Worm (Caenorhabditis elegans) whole organism, L4 larva: Measurements from ENCODE around the gene efn-4.

Experiments
- D1046.2 ChIP-seq: fragments of 200-800 bp; sonication (Bioruptor generic); IDR thresholded peaks from 2 replicates; pipeline ENCODE4 v1.3.6; 2022; ENCODE audit warnings: missing genetic modification characterization, missing compliant biosample characterization
- F10B5.3 ChIP-seq: sonication (generic microtip); optimal IDR thresholded peaks from 2 replicates; lab custom pipeline; 2016; ENCODE audit warnings: mild to moderate bottlenecking, missing genetic modification characterization, missing compliant biosample characterization
- F26F4.8 ChIP-seq: fragments of 200-800 bp; sonication (Bioruptor generic); conservative IDR thresholded peaks from 2 replicates; pipeline ENCODE4 v1.3.6; 2022; ENCODE audit warnings: missing genetic modification characterization, missing compliant biosample characterization
- Y48G9A.11 ChIP-seq: fragments of 200-800 bp; sonication (Bioruptor generic); IDR thresholded peaks from 2 replicates; pipeline ENCODE4 v1.3.6; 2022; ENCODE audit warnings: missing genetic modification reagents, missing genetic modification characterization, missing compliant biosample characterization
- Y75B8A.6 ChIP-seq: fragments of 200-800 bp; sonication (Bioruptor generic); IDR thresholded peaks from 2 replicates; pipeline ENCODE4 v1.3.6; 2022; ENCODE audit warnings: missing genetic modification reagents, missing genetic modification characterization, missing compliant biosample characterization
- ZK546.5 ChIP-seq, 2 experiments: sonication (generic microtip); optimal IDR thresholded peaks; 2 replicates each; lab custom pipeline; 2017; ENCODE audit warnings: missing biosample characterization in 2 of 2, missing genetic modification characterization in 2 of 2
- ceh-28 ChIP-seq: fragments of 150-350 bp; optimal IDR thresholded peaks from 2 replicates; lab custom pipeline; 2014; ENCODE audit warnings: missing biosample characterization, missing genetic modification reagents, missing genetic modification characterization
- cey-2 ChIP-seq: sonication (generic microtip); optimal IDR thresholded peaks from 3 replicates; lab custom pipeline; 2017; ENCODE audit warnings: missing genetic modification characterization, mild to moderate bottlenecking, missing compliant biosample characterization, antibody characterized with exemption, borderline replicate concordance; ENCODE audit not compliant: insufficient read depth
- daf-19 ChIP-seq: fragments of 200-800 bp; sonication (Bioruptor generic); conservative IDR thresholded peaks from 2 replicates; pipeline ENCODE4 v1.3.6; 2022; ENCODE audit warnings: missing genetic modification characterization, missing compliant biosample characterization
- fkh-10 ChIP-seq: fragments of 150-350 bp; optimal IDR thresholded peaks from 2 replicates; lab custom pipeline; 2014; ENCODE audit warnings: missing biosample characterization, missing genetic modification reagents, missing genetic modification characterization
- hlh-11 ChIP-seq: fragments of 200-800 bp; sonication (Bioruptor generic); optimal IDR thresholded peaks from 2 replicates; lab custom pipeline; 2018; ENCODE audit warnings: mild to moderate bottlenecking, missing genetic modification characterization, missing compliant biosample characterization
- hlh-30 ChIP-seq: sonication (generic microtip); optimal IDR thresholded peaks from 2 replicates; lab custom pipeline; 2017; ENCODE audit warnings: antibody characterized with exemption, mild to moderate bottlenecking, missing genetic modification characterization, missing compliant biosample characterization; ENCODE audit not compliant: insufficient read depth
- lin-15B ChIP-seq: fragments of 150-350 bp; sonication (generic microtip); optimal IDR thresholded peaks from 3 replicates; lab custom pipeline; 2014; ENCODE audit warnings: missing biosample characterization, missing genetic modification characterization
- madf-5 ChIP-seq, 2 experiments: fragments of 200-800 bp; sonication (Bioruptor generic); IDR thresholded peaks; 2 replicates each; pipeline ENCODE4 v1.3.6; 2022; ENCODE audit warnings: missing compliant biosample characterization in 2 of 2, missing genetic modification characterization in 2 of 2
- mxl-3 ChIP-seq: fragments of 200-800 bp; sonication (Bioruptor generic); optimal IDR thresholded peaks from 2 replicates; lab custom pipeline; 2018; ENCODE audit warnings: mild to moderate bottlenecking, missing genetic modification characterization, missing compliant biosample characterization
- nhr-10 ChIP-seq: fragments of 150-350 bp; optimal IDR thresholded peaks from 2 replicates; lab custom pipeline; 2014; ENCODE audit warnings: missing biosample characterization, missing genetic modification characterization
- nhr-102 ChIP-seq: sonication (generic microtip); optimal IDR thresholded peaks from 2 replicates; lab custom pipeline; 2016; ENCODE audit warnings: mild to moderate bottlenecking, missing genetic modification characterization, moderate library complexity, missing compliant biosample characterization
- nhr-237 ChIP-seq: sonication (generic microtip); optimal IDR thresholded peaks from 2 replicates; lab custom pipeline; 2017; ENCODE audit warnings: missing biosample characterization, missing genetic modification characterization
- nhr-28 ChIP-seq: fragments of 150-350 bp; optimal IDR thresholded peaks from 2 replicates; lab custom pipeline; 2014; ENCODE audit warnings: missing biosample characterization, missing genetic modification characterization
- nhr-42 ChIP-seq: fragments of 200-800 bp; sonication (Bioruptor generic); IDR thresholded peaks from 2 replicates; pipeline ENCODE4 v1.3.6; 2022; ENCODE audit warnings: missing genetic modification characterization, missing compliant biosample characterization
- nhr-77 ChIP-seq: fragments of 150-350 bp; optimal IDR thresholded peaks from 2 replicates; lab custom pipeline; 2014; ENCODE audit warnings: missing biosample characterization, missing genetic modification characterization
- saeg-2 ChIP-seq: fragments of 200-800 bp; sonication (Bioruptor generic); IDR thresholded peaks from 2 replicates; pipeline ENCODE4 v1.3.6; 2022; ENCODE audit warnings: missing genetic modification reagents, missing genetic modification characterization, missing compliant biosample characterization
- set-16 ChIP-seq: fragments of 200-800 bp; sonication (Bioruptor generic); IDR thresholded peaks from 2 replicates; pipeline ENCODE4 v1.3.6; 2022; ENCODE audit warnings: missing genetic modification reagents, missing genetic modification characterization, missing compliant biosample characterization
- skn-1 ChIP-seq: fragments of 150-350 bp; optimal IDR thresholded peaks from 2 replicates; lab custom pipeline; 2014; ENCODE audit warnings: missing biosample characterization, missing genetic modification characterization
- snpc-1.2 ChIP-seq: fragments of 200-800 bp; sonication (Bioruptor generic); IDR thresholded peaks from 2 replicates; pipeline ENCODE4 v1.3.6; 2022; ENCODE audit warnings: missing genetic modification reagents, missing genetic modification characterization, missing compliant biosample characterization
- spr-3 ChIP-seq: fragments of 200-800 bp; sonication (Bioruptor generic); optimal IDR thresholded peaks from 2 replicates; lab custom pipeline; 2018; ENCODE audit warnings: mild to moderate bottlenecking, missing genetic modification characterization, missing compliant biosample characterization
- unc-62 ChIP-seq, 3 experiments: fragments of 150-350 bp in 1 of 3; sonication (generic microtip); optimal IDR thresholded peaks in 2 of 3; peaks in 1 of 3; 1 replicate in 1 of 3; 2 replicates in 2 of 3; lab custom pipeline; 2014 to 2017; ENCODE audit warnings: missing biosample characterization in 3 of 3, missing genetic modification characterization in 3 of 3, missing genetic modification reagents in 3 of 3, missing genotype in 1 of 3
- zip-11 ChIP-seq: fragments of 200-800 bp; sonication (Bioruptor generic); IDR thresholded peaks from 2 replicates; pipeline ENCODE4 v1.3.6; 2022; ENCODE audit warnings: missing genetic modification characterization, missing compliant biosample characterization
- ztf-7 ChIP-seq: fragments of 150-350 bp; optimal IDR thresholded peaks from 2 replicates; lab custom pipeline; 2014; ENCODE audit warnings: missing biosample characterization, missing genetic modification characterization

efn-4 gene

DNA sequence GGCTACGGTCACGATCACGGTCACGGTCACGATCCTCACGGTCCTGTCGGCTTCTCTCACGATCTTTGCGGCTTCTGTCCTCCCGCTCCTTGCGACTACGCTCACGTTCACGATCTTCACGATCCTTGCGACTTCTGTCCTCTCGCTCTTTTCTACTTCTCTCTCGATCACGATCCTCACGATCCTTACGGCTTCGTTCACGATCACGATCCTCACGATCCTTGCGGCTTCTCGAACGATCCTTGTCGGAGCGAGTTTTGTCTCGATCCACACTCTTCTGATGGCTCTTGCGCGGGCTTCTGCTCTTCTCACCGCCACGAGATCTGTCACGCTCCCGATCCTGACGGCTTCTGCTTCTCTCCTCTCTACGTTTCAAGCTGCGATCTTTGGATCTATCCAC, 21.5 kb downstream of the efn-4 start:
- TF ChIP-seq Y75B8A.6 (GFP tag; lab: Robert Waterston, UW) (no peak), set-16 (peak; percentile 71)

DNA sequence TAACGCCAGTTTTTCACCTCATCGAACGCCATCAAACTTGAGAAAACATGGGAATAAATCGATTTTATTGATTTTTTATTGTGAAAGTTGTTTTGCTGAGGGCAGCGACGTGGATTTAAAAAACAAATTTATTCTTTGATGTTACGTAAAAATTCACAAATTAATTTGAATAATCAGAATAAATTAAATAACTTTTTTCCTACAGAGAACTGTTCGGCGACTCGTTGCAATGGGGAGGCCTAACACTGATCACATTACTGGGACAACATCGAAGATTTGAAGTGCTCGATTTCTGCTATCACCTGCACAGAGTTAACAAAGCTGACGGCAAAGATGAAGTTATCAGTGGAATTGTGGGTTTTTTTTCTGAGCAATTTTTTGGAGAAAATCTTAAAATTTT, 23.1 kb downstream of the efn-4 start, which contains the start of gene F56A11.6:
TSS of gene F56A11.6 (minus strand) at position 101 of the 400 bp plus-strand sequence.
- TF ChIP-seq ceh-28 (tag; lab: Kevin White, UChicago) (peak; percentile 7), lin-15B (tag; lab: Kevin White, UChicago) (no peak)

- no peak for TF ChIP-seq skn-1 (tag; lab: Kevin White, UChicago)
- peak in 1 of 2 experiments; percentile 59 for TF ChIP-seq unc-62 (GFP tag; optimal IDR thresholded peaks at IDR 0.05 in 1 of 2; lab: Kevin White, UChicago)
- no peak for TF ChIP-seq unc-62 (tag; optimal IDR thresholded peaks at IDR 0.05; lab: Kevin White, UChicago)
Observed at ce11 chrIV:584039-584438, 25.0 kb downstream of the efn-4 start.

- TF ChIP-seq lin-15B (tag; lab: Kevin White, UChicago) (no peak), nhr-10 (tag; lab: Kevin White, UChicago) (no peak), mxl-3 (GFP tag; lab: Kevin White, UChicago) (no peak), snpc-1.2 (GFP tag; lab: Robert Waterston, UW) (no peak), nhr-102 (no peak), cey-2 (no peak), nhr-237 (tag; lab: Kevin White, UChicago) (no peak), nhr-77 (tag; lab: Kevin White, UChicago) (no peak), ztf-7 (tag; lab: Kevin White, UChicago) (no peak), nhr-28 (tag; lab: Kevin White, UChicago) (no peak), daf-19 (GFP tag; lab: Robert Waterston, UW) (no peak), madf-5 (GFP tag; IDR thresholded peaks at IDR 0.05; lab: Robert Waterston, UW) (no peak), hlh-11 (tag; lab: Kevin White, UChicago) (no peak), hlh-30 (tag; lab: Kevin White, UChicago) (no peak)
Observed at ce11 chrIV:587729-588128, 28.7 kb downstream of the efn-4 start, which contains the start of gene C18H7.12. Gene C18H7.12 (minus strand): TSS chrIV:587829.

ce11 chrIV:592382-592781, 33.3 kb downstream of the efn-4 start, which contains the start of gene C18H7.6:
Gene C18H7.6 (minus strand): TSS chrIV:592485.
- 0 out of 2 replicates have a peak, but pooled peaks have one; percentile 7 for TF ChIP-seq set-16
- no peak for TF ChIP-seq nhr-28 (tag; lab: Kevin White, UChicago)
- TF ChIP-seq, all 104 proteins: peak for 1

DNA sequence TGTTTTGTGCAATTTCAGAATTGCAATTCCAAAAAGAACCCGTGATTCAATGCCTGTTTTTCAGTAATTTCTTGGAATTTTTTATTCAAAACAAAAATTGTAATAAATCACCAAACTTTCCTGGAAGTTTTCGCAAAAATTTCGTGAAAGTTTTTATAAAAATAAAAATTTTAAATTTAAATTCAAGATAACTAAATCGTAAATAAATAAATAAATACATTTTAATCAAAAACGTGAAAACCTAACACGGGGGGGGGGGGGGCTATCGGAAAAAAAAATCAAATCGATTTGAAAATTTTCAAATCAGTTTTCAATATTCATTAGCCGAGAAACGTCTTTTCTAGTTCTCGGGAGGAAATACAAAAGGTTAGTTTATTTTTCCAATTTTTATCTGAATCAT, 34.0 kb downstream of the efn-4 start, which contains the start of gene C18H7.4:
TSS of gene C18H7.4 (plus strand) at position 301 of the 400 bp plus-strand sequence.
- TF ChIP-seq F26F4.8 (GFP tag; lab: Robert Waterston, UW) (no peak), spr-3 (GFP tag; lab: Kevin White, UChicago) (no peak), saeg-2 (GFP tag; lab: Robert Waterston, UW) (no peak), ZK546.5 (tag; optimal IDR thresholded peaks at IDR 0.05; lab: Kevin White, UChicago) (no peak), F10B5.3 (tag; lab: Kevin White, UChicago) (no peak), D1046.2 (GFP tag; lab: Robert Waterston, UW) (no peak), zip-11 (GFP tag; lab: Robert Waterston, UW) (no peak), nhr-237 (tag; lab: Kevin White, UChicago) (no peak), nhr-42 (no peak), Y48G9A.11 (GFP tag; lab: Robert Waterston, UW) (no peak), fkh-10 (GFP tag; lab: Kevin White, UChicago) (no peak)
